Worm (Caenorhabditis elegans) whole organism, young adult: ENCODE data around the gene Y69E1A.8.

Source experiments
- F22D6.2 ChIP-seq: sonication (generic microtip); optimal IDR thresholded peaks from 2 replicates; lab custom pipeline; 2016; ENCODE audit warnings: mild to moderate bottlenecking, missing genetic modification characterization, missing compliant biosample characterization
- F37B4.10 ChIP-seq: fragments of 200-800 bp; sonication (Bioruptor generic); IDR thresholded peaks from 2 replicates; pipeline ENCODE4 v1.3.6; 2022; ENCODE audit warnings: missing genetic modification characterization, missing compliant biosample characterization
- F55B11.4 ChIP-seq: sonication (generic microtip); optimal IDR thresholded peaks from 2 replicates; lab custom pipeline; 2016; ENCODE audit warnings: missing compliant biosample characterization, missing genetic modification characterization, borderline replicate concordance; ENCODE audit not compliant: insufficient read depth
- T07F8.4 ChIP-seq: sonication (generic microtip); optimal IDR thresholded peaks from 2 replicates; lab custom pipeline; 2016; ENCODE audit warnings: mild to moderate bottlenecking, missing genetic modification characterization, moderate library complexity, missing compliant biosample characterization
- Y56A3A.18 ChIP-seq: fragments of 200-800 bp; sonication (Bioruptor generic); IDR thresholded peaks from 2 replicates; pipeline ENCODE4 v1.3.6; 2022; ENCODE audit warnings: missing genetic modification reagents, missing genetic modification characterization, missing compliant biosample characterization
- Y79H2A.3 ChIP-seq: fragments of 200-800 bp; sonication (Bioruptor generic); conservative IDR thresholded peaks from 2 replicates; pipeline ENCODE4 v1.3.6; 2022; ENCODE audit warnings: missing genetic modification reagents, missing genetic modification characterization, missing compliant biosample characterization
- atf-7 ChIP-seq: sonication (generic microtip); optimal IDR thresholded peaks from 2 replicates; lab custom pipeline; 2017; ENCODE audit warnings: mild to moderate bottlenecking, missing genetic modification characterization, missing compliant biosample characterization
- attf-3 ChIP-seq: fragments of 200-800 bp; sonication (Bioruptor generic); conservative IDR thresholded peaks from 2 replicates; pipeline ENCODE4 v1.3.6; 2022; ENCODE audit warnings: missing genetic modification reagents, missing genetic modification characterization, missing compliant biosample characterization
- attf-5 ChIP-seq: fragments of 200-800 bp; sonication (Bioruptor generic); optimal IDR thresholded peaks from 2 replicates; lab custom pipeline; 2018; ENCODE audit warnings: mild to moderate bottlenecking, missing genetic modification characterization, missing compliant biosample characterization
- bed-1 ChIP-seq: fragments of 200-800 bp; sonication (Bioruptor generic); IDR thresholded peaks from 2 replicates; pipeline ENCODE4 v1.3.6; 2022; ENCODE audit warnings: missing genetic modification reagents, missing genetic modification characterization, missing compliant biosample characterization
- cebp-1 ChIP-seq, 2 experiments: fragments of 200-800 bp in 1 of 2; sonication (Bioruptor generic) in 1 of 2; sonication (generic microtip) in 1 of 2; IDR thresholded peaks in 1 of 2; optimal IDR thresholded peaks in 1 of 2; 2 replicates each; pipeline versions ENCODE4 v1.3.6 to Lab custom; 2017 to 2022; ENCODE audit warnings: missing compliant biosample characterization in 2 of 2, missing genetic modification characterization in 2 of 2, mild to moderate bottlenecking in 1 of 2, missing genetic modification reagents in 1 of 2, moderate library complexity in 1 of 2
- ceh-100 ChIP-seq: fragments of 200-800 bp; sonication (Bioruptor generic); IDR thresholded peaks from 2 replicates; pipeline ENCODE4 v1.3.6; 2022; ENCODE audit warnings: missing genetic modification reagents, missing genetic modification characterization, missing compliant biosample characterization
- die-1 ChIP-seq: sonication (generic microtip); optimal IDR thresholded peaks from 2 replicates; lab custom pipeline; 2016; ENCODE audit warnings: missing genotype, mild to moderate bottlenecking, missing genetic modification characterization, missing compliant biosample characterization
- dox-1 ChIP-seq: fragments of 200-800 bp; sonication (Bioruptor generic); IDR thresholded peaks from 2 replicates; pipeline ENCODE4 v1.3.6; 2022; ENCODE audit warnings: missing genetic modification reagents, missing genetic modification characterization, missing compliant biosample characterization
- dpl-1 ChIP-seq: fragments of 150-350 bp; optimal IDR thresholded peaks from 2 replicates; lab custom pipeline; 2014; ENCODE audit warnings: missing biosample characterization, missing genetic modification reagents, missing genetic modification characterization
- efl-1 ChIP-seq: fragments of 150-350 bp; optimal IDR thresholded peaks from 2 replicates; lab custom pipeline; 2014; ENCODE audit warnings: missing biosample characterization, missing genetic modification reagents, missing genetic modification characterization
- egl-18 ChIP-seq: fragments of 200-800 bp; sonication (Bioruptor generic); IDR thresholded peaks from 2 replicates; pipeline ENCODE4 v1.3.6; 2022; ENCODE audit warnings: missing genetic modification reagents, missing genetic modification characterization, missing compliant biosample characterization
- egrh-3 ChIP-seq: fragments of 200-800 bp; sonication (Bioruptor generic); IDR thresholded peaks from 2 replicates; pipeline ENCODE4 v1.3.6; 2022; ENCODE audit warnings: missing genetic modification reagents, missing genetic modification characterization, missing compliant biosample characterization
- gei-17 ChIP-seq: fragments of 200-800 bp; sonication (Bioruptor generic); optimal IDR thresholded peaks from 2 replicates; lab custom pipeline; 2018; ENCODE audit warnings: mild to moderate bottlenecking, missing genetic modification characterization, missing compliant biosample characterization
- lag-1 ChIP-seq: fragments of 200-800 bp; sonication (Bioruptor generic); IDR thresholded peaks from 2 replicates; pipeline ENCODE4 v1.3.6; 2022; ENCODE audit warnings: missing genetic modification reagents, missing genetic modification characterization, missing compliant biosample characterization
- let-526 ChIP-seq: fragments of 200-800 bp; sonication (Bioruptor generic); IDR thresholded peaks from 2 replicates; pipeline ENCODE4 v1.3.6; 2022; ENCODE audit warnings: missing genetic modification reagents, missing genetic modification characterization, missing compliant biosample characterization
- let-607 ChIP-seq, 2 experiments: fragments of 200-800 bp in 1 of 2; sonication (Bioruptor generic) in 1 of 2; sonication (generic microtip) in 1 of 2; optimal IDR thresholded peaks; 2 replicates each; lab custom pipeline; 2016 to 2018; ENCODE audit warnings: mild to moderate bottlenecking in 2 of 2, missing compliant biosample characterization in 2 of 2, missing genetic modification characterization in 2 of 2, moderate library complexity in 2 of 2, missing genotype in 1 of 2
- lin-26 ChIP-seq: fragments of 200-800 bp; sonication (Bioruptor generic); IDR thresholded peaks from 2 replicates; pipeline ENCODE4 v1.3.6; 2022; ENCODE audit warnings: missing genetic modification reagents, missing genetic modification characterization, missing compliant biosample characterization
- lir-1 ChIP-seq: fragments of 200-800 bp; sonication (Bioruptor generic); conservative IDR thresholded peaks from 2 replicates; pipeline ENCODE4 v1.3.6; 2022; ENCODE audit warnings: missing genetic modification reagents, missing genetic modification characterization, missing compliant biosample characterization
- lsl-1 ChIP-seq: fragments of 200-800 bp; sonication (Bioruptor generic); optimal IDR thresholded peaks from 2 replicates; lab custom pipeline; 2018; ENCODE audit warnings: mild to moderate bottlenecking, missing genetic modification characterization, moderate library complexity, missing compliant biosample characterization
- lsy-27 ChIP-seq: sonication (generic microtip); optimal IDR thresholded peaks from 2 replicates; lab custom pipeline; 2017; ENCODE audit warnings: missing genetic modification characterization, mild to moderate bottlenecking, missing compliant biosample characterization, antibody characterized with exemption, missing genotype, borderline replicate concordance; ENCODE audit not compliant: insufficient read depth
- madf-3 ChIP-seq: fragments of 200-800 bp; sonication (Bioruptor generic); IDR thresholded peaks from 2 replicates; pipeline ENCODE4 v1.3.6; 2022; ENCODE audit warnings: missing genetic modification reagents, missing genetic modification characterization, missing compliant biosample characterization
- madf-6 ChIP-seq: fragments of 200-800 bp; sonication (Bioruptor generic); IDR thresholded peaks from 2 replicates; pipeline ENCODE4 v1.3.6; 2022; ENCODE audit warnings: missing genetic modification reagents, missing genetic modification characterization, missing compliant biosample characterization
- mcd-1 ChIP-seq: fragments of 200-800 bp; sonication (Bioruptor generic); IDR thresholded peaks from 2 replicates; pipeline ENCODE4 v1.3.6; 2022; ENCODE audit warnings: missing genetic modification reagents, missing genetic modification characterization, missing compliant biosample characterization
- mel-28 ChIP-seq: sonication (generic microtip); optimal IDR thresholded peaks from 2 replicates; lab custom pipeline; 2016; ENCODE audit warnings: borderline replicate concordance, mild to moderate bottlenecking, missing genetic modification characterization, missing compliant biosample characterization
- nfya-1 ChIP-seq: sonication (generic microtip); optimal IDR thresholded peaks from 2 replicates; lab custom pipeline; 2017; ENCODE audit warnings: antibody characterized with exemption, missing compliant biosample characterization, missing genetic modification characterization, borderline replicate concordance; ENCODE audit not compliant: insufficient read depth
- nhr-120 ChIP-seq: fragments of 200-800 bp; sonication (Bioruptor generic); IDR thresholded peaks from 2 replicates; pipeline ENCODE4 v1.3.6; 2022; ENCODE audit warnings: missing genetic modification characterization, missing compliant biosample characterization
- nhr-27 ChIP-seq: fragments of 200-800 bp; sonication (Bioruptor generic); optimal IDR thresholded peaks from 2 replicates; lab custom pipeline; 2018; ENCODE audit warnings: mild to moderate bottlenecking, missing genetic modification characterization, moderate library complexity, missing compliant biosample characterization
- sdz-38 ChIP-seq: sonication (generic microtip); optimal IDR thresholded peaks from 2 replicates; lab custom pipeline; 2016; ENCODE audit warnings: missing genotype, missing genetic modification characterization, missing compliant biosample characterization
- snpc-1.1 ChIP-seq: sonication (generic microtip); optimal IDR thresholded peaks from 2 replicates; lab custom pipeline; 2017; ENCODE audit warnings: missing genetic modification characterization, mild to moderate bottlenecking, missing compliant biosample characterization, antibody characterized with exemption, moderate library complexity, missing genotype, missing genetic modification reagents; ENCODE audit not compliant: insufficient read depth
- snpc-4 ChIP-seq, 5 experiments: fragments of 150-350 bp in 1 of 5; sonication (generic microtip) in 4 of 5; optimal IDR thresholded peaks; 2 replicates each; lab custom pipeline; 2014 to 2018; ENCODE audit warnings: missing genetic modification characterization in 5 of 5, missing biosample characterization in 3 of 5, antibody characterized with exemption in 2 of 5, mild to moderate bottlenecking in 2 of 5, missing compliant biosample characterization in 2 of 5, missing genotype in 2 of 5, moderate library complexity in 2 of 5, missing genetic modification reagents in 1 of 5
- tbp1 ChIP-seq: fragments of 200-800 bp; sonication (Bioruptor generic); optimal IDR thresholded peaks from 2 replicates; lab custom pipeline; 2018; ENCODE audit warnings: mild to moderate bottlenecking, missing genetic modification characterization, missing compliant biosample characterization
- tbx-9 ChIP-seq: sonication (generic microtip); optimal IDR thresholded peaks from 2 replicates; lab custom pipeline; 2016; ENCODE audit warnings: borderline replicate concordance, missing genetic modification characterization, inconsistent platforms, missing compliant biosample characterization
- unc-62 ChIP-seq: fragments of 150-350 bp; optimal IDR thresholded peaks from 2 replicates; lab custom pipeline; 2014; ENCODE audit warnings: missing biosample characterization, missing genetic modification reagents, missing genetic modification characterization
- zfh-2 ChIP-seq: fragments of 200-800 bp; sonication (Bioruptor generic); conservative IDR thresholded peaks from 2 replicates; pipeline ENCODE4 v1.3.6; 2022; ENCODE audit warnings: missing genetic modification reagents, missing genetic modification characterization, missing compliant biosample characterization
- zim-3 ChIP-seq: sonication (generic microtip); optimal IDR thresholded peaks from 2 replicates; lab custom pipeline; 2017; ENCODE audit warnings: mild to moderate bottlenecking, missing genetic modification characterization, moderate library complexity, missing compliant biosample characterization
- ztf-18 ChIP-seq: sonication (generic microtip); optimal IDR thresholded peaks from 2 replicates; lab custom pipeline; 2016; ENCODE audit warnings: missing genotype, mild to moderate bottlenecking, missing genetic modification characterization, missing compliant biosample characterization
- ztf-25 ChIP-seq: fragments of 200-800 bp; sonication (Bioruptor generic); IDR thresholded peaks from 2 replicates; pipeline ENCODE4 v1.3.6; 2022; ENCODE audit warnings: missing genetic modification reagents, missing genetic modification characterization, missing compliant biosample characterization
- ztf-28 ChIP-seq: fragments of 200-800 bp; sonication (Bioruptor generic); IDR thresholded peaks from 2 replicates; pipeline ENCODE4 v1.3.6; 2022; ENCODE audit warnings: missing genetic modification reagents, missing genetic modification characterization, missing compliant biosample characterization

Gene Y69E1A.8

ce11 chrIV:10933777-10934546, 32.4 kb upstream of the Y69E1A.8 start (continued):
- TF ChIP-seq lin-26 (GFP tag; lab: Robert Waterston, UW) (no peak), ztf-28 (GFP tag; lab: Robert Waterston, UW) (no peak), Y56A3A.18 (GFP tag; lab: Robert Waterston, UW) (peak; percentile 90), mel-28 (tag; lab: Kevin White, UChicago) (peak; percentile 16), cebp-1 (GFP tag; IDR thresholded peaks at IDR 0.05; lab: Robert Waterston, UW) (0 out of 2 replicates have a peak, but pooled peaks have one; percentile 7), cebp-1 (tag; optimal IDR thresholded peaks at IDR 0.05; lab: Kevin White, UChicago) (peak; percentile 82), lag-1 (GFP tag; lab: Robert Waterston, UW) (0 out of 2 replicates have a peak, but pooled peaks have one; percentile 57), nfya-1 (tag; lab: Kevin White, UChicago) (no peak), F22D6.2 (tag; lab: Kevin White, UChicago) (no peak), attf-5 (peak; percentile 32), atf-7 (tag; lab: Kevin White, UChicago) (peak; percentile 70), T07F8.4 (tag; lab: Kevin White, UChicago) (no peak), nhr-27 (no peak), F37B4.10 (GFP tag; lab: Robert Waterston, UW) (no peak), lsl-1 (no peak), tbp1 (GFP tag; lab: Kevin White, UChicago) (no peak), sdz-38 (tag; lab: Kevin White, UChicago) (no peak), Y79H2A.3 (GFP tag; lab: Robert Waterston, UW) (peak; percentile 65), let-607 (tag; optimal IDR thresholded peaks at IDR 0.05; lab: Kevin White, UChicago) (peak in 1 of 2 experiments; percentile 56), nhr-120 (GFP tag; lab: Robert Waterston, UW) (no peak), attf-3 (no peak), madf-6 (GFP tag; lab: Robert Waterston, UW) (peak; percentile 41), zfh-2 (GFP tag; lab: Robert Waterston, UW) (no peak), snpc-1.1 (tag; lab: Kevin White, UChicago) (no peak), ceh-100 (GFP tag; lab: Robert Waterston, UW) (peak; percentile 43; the same call in 1 of the 2 replicates), F55B11.4 (tag; lab: Kevin White, UChicago) (no peak), ztf-25 (GFP tag; lab: Robert Waterston, UW) (no peak), mcd-1 (GFP tag; lab: Robert Waterston, UW) (peak; percentile 67), efl-1 (GFP tag; lab: Kevin White, UChicago) (no peak), snpc-4 (GFP tag; optimal IDR thresholded peaks at IDR 0.05; lab: Kevin White, UChicago) (no peak), snpc-4 (tag; optimal IDR thresholded peaks at IDR 0.05; lab: Kevin White, UChicago) (peak in 2 of 4 experiments; percentile 10 to 11), egl-18 (GFP tag; lab: Robert Waterston, UW) (no peak), bed-1 (GFP tag; lab: Robert Waterston, UW) (0 out of 2 replicates have a peak, but pooled peaks have one; percentile 19), dox-1 (peak; percentile 21; the same call in 1 of the 2 replicates), tbx-9 (no peak), zim-3 (tag; lab: Kevin White, UChicago) (peak; percentile 81), lir-1 (no peak), madf-3 (no peak), unc-62 (GFP tag; lab: Kevin White, UChicago) (no peak), gei-17 (GFP tag; lab: Kevin White, UChicago) (no peak), die-1 (tag; lab: Kevin White, UChicago) (peak; percentile 42), ztf-18 (no peak), dpl-1 (GFP tag; lab: Kevin White, UChicago) (no peak), let-526 (GFP tag; lab: Robert Waterston, UW) (peak; percentile 43; the same call in 1 of the 2 replicates), lsy-27 (tag; lab: Kevin White, UChicago) (no peak), egrh-3 (GFP tag; lab: Robert Waterston, UW) (no peak)
